Fruit fly (Drosophila melanogaster) whole organism: ENCODE measurements around the gene Tango6.

Experiments used
- Dll ChIP-seq: fragments of >200 bp; optimal IDR thresholded peaks from 2 replicates; lab custom pipeline; 2017
- pan ChIP-seq: fragments of >200 bp; optimal IDR thresholded peaks from 2 replicates; lab custom pipeline; 2017
- psq ChIP-seq: fragments of >200 bp; optimal IDR thresholded peaks from 2 replicates; lab custom pipeline; 2017
- usp ChIP-seq: fragments of >200 bp; optimal IDR thresholded peaks from 2 replicates; lab custom pipeline; 2017; ENCODE audit warnings: missing biosample characterization, missing genetic modification characterization, mixed read lengths

dm6 chr2L:18995660-18996417 is 27.0 kb downstream of the Tango6 start, which contains the start of gene CG10650:
- TF ChIP-seq pan (lab: Kevin White, UChicago) (no peak), usp (GFP tag; lab: Kevin White, UChicago) (no peak), psq (lab: Kevin White, UChicago) (no peak), Dll (no peak)
